Fruit fly (Drosophila melanogaster) whole organism, wandering third instar larva: ENCODE data around the gene CG42578.
A peak's percentile ranks its signal among the peaks of the same experiment; 100 is the strongest.

Experiments
- Abd-B ChIP-seq: fragments of >200 bp; optimal IDR thresholded peaks from 2 replicates; lab custom pipeline; 2017; ENCODE audit warnings: missing biosample characterization, missing genetic modification characterization
- CG32264 ChIP-seq: fragments of 200-800 bp; sonication (Bioruptor generic); optimal IDR thresholded peaks from 2 replicates; lab custom pipeline; 2016; ENCODE audit warnings: missing biosample characterization, missing genetic modification characterization
- CG9705 ChIP-seq: fragments of 200-800 bp; sonication (Bioruptor generic); optimal IDR thresholded peaks from 2 replicates; lab custom pipeline; 2018; ENCODE audit warnings: missing biosample characterization, mild to moderate bottlenecking, missing genetic modification characterization
- CrebA ChIP-seq: fragments of 200-800 bp; sonication (Bioruptor generic); optimal IDR thresholded peaks from 2 replicates; lab custom pipeline; 2016; ENCODE audit warnings: missing biosample characterization, mild to moderate bottlenecking, missing genetic modification characterization, borderline replicate concordance
- Dfd ChIP-seq: fragments of >200 bp; optimal IDR thresholded peaks from 2 replicates; lab custom pipeline; 2017; ENCODE audit warnings: missing biosample characterization, missing genetic modification characterization
- Dif ChIP-seq: fragments of 200-275, 200-300 bp; sonication (Bioruptor generic); optimal IDR thresholded peaks from 2 replicates; lab custom pipeline; 2018; ENCODE audit warnings: missing biosample characterization, missing genetic modification characterization; ENCODE audit not compliant: partially characterized antibody
- GATAd ChIP-seq: sonication (Bioruptor generic); optimal IDR thresholded peaks from 2 replicates; lab custom pipeline; 2016; ENCODE audit warnings: missing biosample characterization, missing genetic modification characterization
- HLH106 ChIP-seq: fragments of 200-800 bp; optimal IDR thresholded peaks from 3 replicates; lab custom pipeline; 2019; ENCODE audit warnings: missing biosample characterization, mild to moderate bottlenecking, missing genetic modification characterization, moderate library complexity
- Hnf4 ChIP-seq: fragments of 200-800 bp; sonication (Bioruptor generic); optimal IDR thresholded peaks from 2 replicates; lab custom pipeline; 2016; ENCODE audit warnings: missing biosample characterization, mild to moderate bottlenecking, missing genetic modification characterization
- Hr78 ChIP-seq: fragments of >200 bp; optimal IDR thresholded peaks from 2 replicates; lab custom pipeline; 2017; ENCODE audit warnings: missing biosample characterization, missing genetic modification characterization
- Hr83 ChIP-seq: fragments of 200-300 bp; sonication (Bioruptor generic); optimal IDR thresholded peaks from 2 replicates; lab custom pipeline; 2016; ENCODE audit warnings: missing biosample characterization, mild to moderate bottlenecking, missing genetic modification characterization, moderate library complexity; ENCODE audit not compliant: poor library complexity, severe bottlenecking
- Jra ChIP-seq: sonication (Bioruptor generic); optimal IDR thresholded peaks from 2 replicates; lab custom pipeline; 2016; ENCODE audit warnings: missing biosample characterization, missing genetic modification characterization
- Mio ChIP-seq: sonication (Bioruptor generic); optimal IDR thresholded peaks from 2 replicates; lab custom pipeline; 2016; ENCODE audit warnings: missing biosample characterization, missing genetic modification characterization
- Myc ChIP-seq: fragments of >200 bp; optimal IDR thresholded peaks from 2 replicates; lab custom pipeline; 2017
- N ChIP-seq: fragments of >200 bp; optimal IDR thresholded peaks from 2 replicates; lab custom pipeline; 2018; ENCODE audit warnings: missing biosample characterization, missing external identifiers, missing genetic modification characterization
- OdsH ChIP-seq: fragments of 200-800 bp; sonication (Bioruptor generic); optimal IDR thresholded peaks from 2 replicates; lab custom pipeline; 2016; ENCODE audit warnings: missing biosample characterization, mild to moderate bottlenecking, missing genetic modification characterization
- Rel ChIP-seq, 2 experiments: fragments of 200-800 bp; sonication (Bioruptor generic) in 1 of 2; optimal IDR thresholded peaks; 2 replicates in 1 of 2; 3 replicates in 1 of 2; lab custom pipeline; 2016 to 2019; ENCODE audit warnings: mild to moderate bottlenecking in 2 of 2, missing biosample characterization in 2 of 2, missing genetic modification characterization in 2 of 2, moderate library complexity in 1 of 2
- Sp1 ChIP-seq: fragments of 200-800 bp; sonication (Bioruptor generic); optimal IDR thresholded peaks from 3 replicates; lab custom pipeline; 2019; ENCODE audit warnings: missing biosample characterization, mild to moderate bottlenecking, missing genetic modification characterization, moderate library complexity
- Vsx2 ChIP-seq: fragments of 200-300, 225-300 bp; sonication (Bioruptor generic); optimal IDR thresholded peaks from 2 replicates; lab custom pipeline; 2018; ENCODE audit warnings: missing biosample characterization, missing genetic modification characterization; ENCODE audit not compliant: partially characterized antibody
- br ChIP-seq: fragments of 200-800 bp; sonication (Bioruptor generic); optimal IDR thresholded peaks from 2 replicates; lab custom pipeline; 2016; ENCODE audit warnings: missing biosample characterization, missing genetic modification characterization
- brk ChIP-seq: fragments of 200-800 bp; sonication (Bioruptor generic); optimal IDR thresholded peaks from 2 replicates; lab custom pipeline; 2016; ENCODE audit warnings: missing biosample characterization, mild to moderate bottlenecking, missing genetic modification characterization
- dl ChIP-seq, 2 experiments: fragments of 175-275, 200-275 bp in 1 of 2; fragments of 200-275 bp in 1 of 2; sonication (Bioruptor generic); optimal IDR thresholded peaks; lab custom pipeline; 2018; ENCODE audit warnings: mild to moderate bottlenecking in 2 of 2, missing biosample characterization in 2 of 2, missing genetic modification characterization in 2 of 2, moderate library complexity in 2 of 2; ENCODE audit not compliant: partially characterized antibody in 2 of 2, insufficient read depth in 1 of 2
- dmrt93B ChIP-seq: fragments of 200-800 bp; sonication (Bioruptor generic); optimal IDR thresholded peaks from 2 replicates; lab custom pipeline; 2018; ENCODE audit warnings: missing biosample characterization, mild to moderate bottlenecking, missing genetic modification characterization
- dsf ChIP-seq: sonication (Bioruptor generic); optimal IDR thresholded peaks from 2 replicates; lab custom pipeline; 2016; ENCODE audit warnings: missing biosample characterization, missing genetic modification characterization, borderline replicate concordance
- ey ChIP-seq: fragments of 200-800 bp; sonication (Bioruptor generic); optimal IDR thresholded peaks from 2 replicates; lab custom pipeline; 2016; ENCODE audit warnings: missing biosample characterization, missing genetic modification characterization
- foxo ChIP-seq, 2 experiments: fragments of 200-800 bp; sonication (Bioruptor generic); optimal IDR thresholded peaks; 2 replicates in 1 of 2; 3 replicates in 1 of 2; lab custom pipeline; 2016 to 2017; ENCODE audit warnings: missing biosample characterization in 2 of 2, missing genetic modification characterization in 2 of 2
- fru ChIP-seq: fragments of 200-800 bp; sonication (Bioruptor generic); optimal IDR thresholded peaks from 3 replicates; lab custom pipeline; 2016; ENCODE audit warnings: missing biosample characterization, mild to moderate bottlenecking, missing genetic modification characterization
- h ChIP-seq: fragments of 200-800 bp; sonication (Bioruptor generic); optimal IDR thresholded peaks from 3 replicates; lab custom pipeline; 2016; ENCODE audit warnings: missing biosample characterization, mild to moderate bottlenecking, missing genetic modification characterization
- jim ChIP-seq: fragments of 175-275, 200-325 bp; sonication (Bioruptor generic); optimal IDR thresholded peaks from 2 replicates; lab custom pipeline; 2016; ENCODE audit warnings: missing biosample characterization, mild to moderate bottlenecking, missing genetic modification characterization
- lola ChIP-seq: fragments of >200 bp; optimal IDR thresholded peaks from 2 replicates; lab custom pipeline; 2017; ENCODE audit warnings: missing biosample characterization, missing genetic modification characterization
- pan ChIP-seq: fragments of >200 bp; optimal IDR thresholded peaks from 2 replicates; lab custom pipeline; 2017
- psq ChIP-seq: fragments of 200-800 bp; sonication (Bioruptor generic); optimal IDR thresholded peaks from 3 replicates; lab custom pipeline; 2017; ENCODE audit warnings: missing biosample characterization, mild to moderate bottlenecking, missing genetic modification characterization, moderate library complexity
- rgr ChIP-seq: fragments of 200-800 bp; sonication (Bioruptor generic); optimal IDR thresholded peaks from 3 replicates; lab custom pipeline; 2016; ENCODE audit warnings: missing biosample characterization, mild to moderate bottlenecking, missing genetic modification characterization
- sage ChIP-seq: fragments of 200-800 bp; sonication (Bioruptor generic); optimal IDR thresholded peaks from 2 replicates; lab custom pipeline; 2016; ENCODE audit warnings: missing biosample characterization, mild to moderate bottlenecking, missing genetic modification characterization
- sv ChIP-seq: fragments of 200-800 bp; sonication (Bioruptor generic); optimal IDR thresholded peaks from 3 replicates; lab custom pipeline; 2016; ENCODE audit warnings: missing biosample characterization, missing genetic modification characterization
- tai ChIP-seq: sonication (Bioruptor generic); optimal IDR thresholded peaks from 2 replicates; lab custom pipeline; 2016; ENCODE audit warnings: missing biosample characterization, missing genetic modification characterization
- usp ChIP-seq: fragments of >200 bp; optimal IDR thresholded peaks from 2 replicates; lab custom pipeline; 2017; ENCODE audit warnings: missing biosample characterization, missing genetic modification characterization
- woc ChIP-seq: sonication (Bioruptor generic); optimal IDR thresholded peaks from 2 replicates; lab custom pipeline; 2016; ENCODE audit warnings: missing biosample characterization, mild to moderate bottlenecking, missing genetic modification characterization

CG42578 gene

dm6 chrX:20423747-20424165 lies 22.4 kb upstream of the CG42578 start, which contains the start of the genes Pp4-19C and cactin (continued):
- no peak for TF ChIP-seq woc (GFP tag; lab: Kevin White, UChicago)

dm6 chrX:20426818-20427217 lies 19.4 kb upstream of the CG42578 start, which contains the start of gene CG15456:
Gene CG15456, minus strand, starts transcription at chrX:20427042.
- TF ChIP-seq h (GFP tag; lab: Kevin White, UChicago) = no peak
- no peak for TF ChIP-seq usp (GFP tag; lab: Kevin White, UChicago)
- TF ChIP-seq rgr (GFP tag; lab: Kevin White, UChicago) = peak; percentile 49

DNA sequence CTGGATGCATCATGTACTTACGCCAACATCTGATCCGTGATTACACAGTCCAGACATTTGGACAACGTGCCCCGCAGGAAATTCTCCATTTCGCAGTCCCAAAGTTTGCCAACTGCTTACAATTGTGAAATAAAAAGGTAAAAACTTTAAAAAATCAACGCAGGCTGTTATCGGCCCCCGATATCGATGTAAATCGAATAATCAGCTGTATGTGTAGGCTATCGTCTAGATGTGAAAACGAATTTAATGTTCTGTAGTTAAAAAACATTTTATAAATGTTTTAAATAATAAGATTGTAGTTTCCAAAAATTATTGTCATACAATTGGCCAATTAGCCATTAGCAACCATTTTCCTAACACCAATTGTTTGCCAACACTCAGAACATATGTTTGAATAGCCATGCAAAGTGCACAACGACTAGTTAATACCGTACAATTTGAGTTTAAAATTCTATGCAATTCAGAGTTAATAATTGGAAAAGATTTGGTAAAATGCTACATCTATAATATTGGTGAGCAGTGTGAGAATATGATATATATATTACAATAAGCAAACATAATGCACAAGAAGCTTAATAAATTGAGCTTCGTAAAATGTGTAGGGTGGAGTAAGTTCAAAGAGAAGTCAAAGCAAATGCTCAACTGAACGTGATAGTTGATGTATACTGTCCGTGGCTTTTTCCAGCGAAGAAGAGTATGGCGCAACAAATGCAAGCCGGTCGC lies 16.5 kb upstream of the CG42578 start, which contains the start of the genes CG11710 and mal:
CG11710 (minus strand) TSS at position 192 of the 723 bp plus-strand sequence.
mal (plus strand) TSS at position 194 of the 723 bp plus-strand sequence.
- TF ChIP-seq Rel (GFP tag; optimal IDR thresholded peaks at IDR 0.05; lab: Kevin White, UChicago) = no peak
- peak; percentile 63 for TF ChIP-seq Rel (tag; optimal IDR thresholded peaks at IDR 0.05; lab: Kevin White, UChicago)
- peak; percentile 76 for TF ChIP-seq CG32264
- TF ChIP-seq dsf = no peak
- TF ChIP-seq usp (GFP tag; lab: Kevin White, UChicago) = no peak
- TF ChIP-seq sage (GFP tag; lab: Kevin White, UChicago) = no peak
- TF ChIP-seq Abd-B (GFP tag; lab: Kevin White, UChicago) = no peak
- TF ChIP-seq h (GFP tag; lab: Kevin White, UChicago) = peak; percentile 91
- no peak for TF ChIP-seq dl (GFP tag; optimal IDR thresholded peaks at IDR 0.05; lab: Kevin White, UChicago; ENCODE audit: insufficient read depth in 1 of 2, partially characterized antibody in 2 of 2)
- peak; percentile 84 for TF ChIP-seq dmrt93B
- no peak for TF ChIP-seq tai (GFP tag; lab: Kevin White, UChicago)
- TF ChIP-seq OdsH = peak; percentile 70
- TF ChIP-seq CrebA = no peak
- no peak for TF ChIP-seq Vsx2
- TF ChIP-seq brk = no peak
- no peak for TF ChIP-seq Hnf4 (GFP tag; lab: Kevin White, UChicago)
- TF ChIP-seq sv (GFP tag; lab: Kevin White, UChicago) = peak; percentile 20
- TF ChIP-seq Dfd (GFP tag; lab: Kevin White, UChicago) = no peak
- no peak for TF ChIP-seq Hr83 (GFP tag; lab: Kevin White, UChicago)
- TF ChIP-seq jim = no peak
- TF ChIP-seq lola (GFP tag; lab: Kevin White, UChicago) = no peak
- TF ChIP-seq Mio = no peak
- peak; percentile 82 for TF ChIP-seq ey (GFP tag; lab: Kevin White, UChicago)
- TF ChIP-seq Dif (GFP tag; lab: Kevin White, UChicago) = no peak
- TF ChIP-seq psq (GFP tag; lab: Kevin White, UChicago) = peak; percentile 65
- TF ChIP-seq fru (GFP tag; lab: Kevin White, UChicago) = peak; percentile 87
- TF ChIP-seq GATAd = no peak
- TF ChIP-seq Jra = peak; percentile 44
- TF ChIP-seq woc (GFP tag; lab: Kevin White, UChicago) = peak; percentile 97
- no peak for TF ChIP-seq N
- peak; percentile 80 for TF ChIP-seq Sp1 (GFP tag; lab: Kevin White, UChicago)
- no peak for TF ChIP-seq Hr78 (GFP tag; lab: Kevin White, UChicago)
- TF ChIP-seq Myc = no peak
- TF ChIP-seq pan = no peak
- TF ChIP-seq HLH106 (tag; lab: Kevin White, UChicago) = peak; percentile 91
- peak; percentile 83 for TF ChIP-seq rgr (GFP tag; lab: Kevin White, UChicago)
- no peak for TF ChIP-seq br (GFP tag; lab: Kevin White, UChicago)
- peak; percentile 29 to 86 for TF ChIP-seq foxo (GFP tag; optimal IDR thresholded peaks at IDR 0.05; lab: Kevin White, UChicago)
- peak; percentile 89 for TF ChIP-seq CG9705 (GFP tag; lab: Kevin White, UChicago)
